Fruit fly (Drosophila melanogaster) whole organism, adult: ENCODE measurements around the gene Rpt6.

Experiments
- CG11617 ChIP-seq: fragments of 200-800 bp; sonication (Bioruptor generic); optimal IDR thresholded peaks from 2 replicates; lab custom pipeline; 2017; ENCODE audit warnings: mild to moderate bottlenecking, missing biosample characterization, missing genetic modification reagents, missing genetic modification characterization
- CG12768 ChIP-seq: fragments of 200-800 bp; sonication (Bioruptor generic); optimal IDR thresholded peaks from 2 replicates; lab custom pipeline; 2017; ENCODE audit warnings: missing biosample characterization, missing genetic modification characterization, mild to moderate bottlenecking, moderate library complexity, missing genetic modification reagents
- CG14711 ChIP-seq: fragments of 200-800 bp; sonication (Bioruptor generic); optimal IDR thresholded peaks from 2 replicates; lab custom pipeline; 2018; ENCODE audit warnings: missing biosample characterization, mild to moderate bottlenecking, missing genetic modification characterization, moderate library complexity
- CG1620 ChIP-seq: fragments of 200-800 bp; sonication (Bioruptor generic); optimal IDR thresholded peaks from 2 replicates; lab custom pipeline; 2016; ENCODE audit warnings: missing biosample characterization, missing genetic modification characterization
- CG33017 ChIP-seq: fragments of 200-800 bp; sonication (Bioruptor generic); optimal IDR thresholded peaks from 2 replicates; lab custom pipeline; 2018; ENCODE audit warnings: missing biosample characterization, mild to moderate bottlenecking, missing genetic modification characterization, moderate library complexity
- CG5204 ChIP-seq: fragments of 200-800 bp; sonication (Bioruptor generic); optimal IDR thresholded peaks from 2 replicates; lab custom pipeline; 2016; ENCODE audit warnings: missing biosample characterization, missing genetic modification characterization
- CG7045 ChIP-seq: fragments of 200-800 bp; sonication (Bioruptor generic); optimal IDR thresholded peaks from 2 replicates; lab custom pipeline; 2017; ENCODE audit warnings: missing biosample characterization, mild to moderate bottlenecking, missing genetic modification characterization
- CG7101 ChIP-seq: fragments of 200-800 bp; sonication (Bioruptor generic); optimal IDR thresholded peaks from 2 replicates; lab custom pipeline; 2018; ENCODE audit warnings: missing biosample characterization, mild to moderate bottlenecking, missing genetic modification characterization, moderate library complexity
- Clk ChIP-seq: fragments of 200-800 bp; sonication (Bioruptor generic); optimal IDR thresholded peaks from 2 replicates; lab custom pipeline; 2017; ENCODE audit warnings: missing biosample characterization, missing genetic modification characterization
- Crg-1 ChIP-seq: fragments of 200-800 bp; sonication (Bioruptor generic); optimal IDR thresholded peaks from 2 replicates; lab custom pipeline; 2016; ENCODE audit warnings: missing biosample characterization, missing genetic modification characterization
- Hr96 ChIP-seq: fragments of 200-800 bp; sonication (Bioruptor generic); optimal IDR thresholded peaks from 2 replicates; lab custom pipeline; 2016; ENCODE audit warnings: missing biosample characterization, missing genetic modification characterization
- Mnt ChIP-seq: fragments of 200-800 bp; sonication (Bioruptor generic); optimal IDR thresholded peaks from 2 replicates; lab custom pipeline; 2016; ENCODE audit warnings: missing biosample characterization, mild to moderate bottlenecking, missing genetic modification characterization
- bab1 ChIP-seq: fragments of 200-800 bp; sonication (Bioruptor generic); optimal IDR thresholded peaks from 3 replicates; lab custom pipeline; 2019; ENCODE audit warnings: missing biosample characterization, mild to moderate bottlenecking, missing genetic modification characterization, moderate library complexity
- cic ChIP-seq: fragments of 200-800 bp; sonication (Bioruptor generic); optimal IDR thresholded peaks from 2 replicates; lab custom pipeline; 2017; ENCODE audit warnings: missing biosample characterization, mild to moderate bottlenecking, missing genetic modification characterization, moderate library complexity
- cnc ChIP-seq, 2 experiments: fragments of >200 bp; optimal IDR thresholded peaks; 2 replicates each; lab custom pipeline; 2017
- kay ChIP-seq: fragments of 200-800 bp; sonication (Bioruptor generic); peaks from one replicate; lab custom pipeline; 2016; ENCODE audit warnings: missing biosample characterization, missing genetic modification characterization, borderline replicate concordance
- ovo ChIP-seq: fragments of 200-800 bp; sonication (Bioruptor generic); optimal IDR thresholded peaks from 2 replicates; lab custom pipeline; 2016; ENCODE audit warnings: missing biosample characterization, missing genetic modification characterization
- pad ChIP-seq: fragments of 200-800 bp; sonication (Bioruptor generic); optimal IDR thresholded peaks from 3 replicates; lab custom pipeline; 2017; ENCODE audit warnings: missing biosample characterization, missing genetic modification characterization, mild to moderate bottlenecking, moderate library complexity, missing genetic modification reagents
- tj ChIP-seq: fragments of 200-800 bp; sonication (Bioruptor generic); optimal IDR thresholded peaks from 3 replicates; lab custom pipeline; 2017; ENCODE audit warnings: missing biosample characterization, mild to moderate bottlenecking, missing genetic modification characterization, moderate library complexity
- toe ChIP-seq: fragments of 200-800 bp; sonication (Bioruptor generic); optimal IDR thresholded peaks from 2 replicates; lab custom pipeline; 2016; ENCODE audit warnings: missing biosample characterization, missing genetic modification characterization

Gene Rpt6

dm6 chrX:21315852-21316251 is at the start of gene Rpt6:
Rpt6 (plus strand) TSS chrX:21316052.
- no peak for TF ChIP-seq CG7101
- no peak for TF ChIP-seq Hr96 (GFP tag; lab: Kevin White, UChicago)
- TF ChIP-seq bab1: peak; percentile 42
- TF ChIP-seq Mnt (GFP tag; lab: Kevin White, UChicago): peak; percentile 22
- TF ChIP-seq CG14711 (tag; lab: Kevin White, UChicago): no peak
- peak; percentile 50 to 83 for TF ChIP-seq cnc (optimal IDR thresholded peaks at IDR 0.05; lab: Kevin White, UChicago)
- TF ChIP-seq CG33017 (tag; lab: Kevin White, UChicago): no peak
- peak; percentile 53 for TF ChIP-seq tj (GFP tag; lab: Kevin White, UChicago)
- no peak for TF ChIP-seq CG12768 (GFP tag; lab: Kevin White, UChicago)
- no peak for TF ChIP-seq CG7045 (GFP tag; lab: Kevin White, UChicago)
- no peak for TF ChIP-seq CG5204
- TF ChIP-seq kay: no peak
- no peak for TF ChIP-seq pad (GFP tag; lab: Kevin White, UChicago)
- TF ChIP-seq cic: no peak
- TF ChIP-seq CG11617 (GFP tag; lab: Kevin White, UChicago): no peak
- no peak for TF ChIP-seq toe
- TF ChIP-seq Crg-1 (GFP tag; lab: Kevin White, UChicago): no peak
- peak; percentile 6 for TF ChIP-seq CG1620 (GFP tag; lab: Kevin White, UChicago)
- no peak for TF ChIP-seq ovo (GFP tag; lab: Kevin White, UChicago)
- TF ChIP-seq Clk: no peak

- TF ChIP-seq Crg-1 (GFP tag; lab: Kevin White, UChicago) (no peak), CG12768 (GFP tag; lab: Kevin White, UChicago) (no peak), cnc (optimal IDR thresholded peaks at IDR 0.05; lab: Kevin White, UChicago) (no peak), bab1 (no peak), cic (peak; percentile 69), CG33017 (tag; lab: Kevin White, UChicago) (no peak)
Observed at dm6 chrX:21276494-21276893, 39.4 kb upstream of the Rpt6 start.

DNA sequence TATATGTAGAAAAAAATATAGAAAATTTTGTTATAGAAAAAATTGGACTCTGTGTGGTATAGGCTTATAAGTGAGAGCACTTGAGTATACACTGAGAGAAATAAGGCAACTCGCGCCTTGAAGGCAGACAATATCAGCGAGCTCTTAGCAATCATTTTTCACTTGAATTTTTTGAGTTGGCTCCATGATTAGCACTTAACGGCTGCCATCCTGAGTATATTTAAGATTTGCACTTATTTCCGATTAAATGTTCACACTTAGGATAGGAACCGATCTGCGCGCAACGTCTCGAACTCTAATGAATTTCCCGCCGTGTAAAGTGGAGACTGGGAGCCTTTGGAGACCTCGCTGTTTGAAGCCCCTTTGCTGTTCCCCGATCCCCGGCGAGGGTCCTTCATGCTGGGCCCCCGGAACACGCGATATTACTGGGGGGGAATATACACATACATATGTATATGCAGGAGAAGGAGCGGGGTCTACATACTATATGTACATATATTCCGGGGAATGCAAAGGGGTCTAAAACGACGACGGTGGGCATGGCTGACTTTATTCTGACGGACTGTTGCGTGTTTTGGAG is 36.5 kb upstream of the Rpt6 start:
- TF ChIP-seq CG12768 (GFP tag; lab: Kevin White, UChicago) (no peak), cnc (optimal IDR thresholded peaks at IDR 0.05; lab: Kevin White, UChicago) (no peak), CG11617 (GFP tag; lab: Kevin White, UChicago) (no peak), bab1 (no peak), CG5204 (no peak), toe (no peak), tj (GFP tag; lab: Kevin White, UChicago) (no peak)

- TF ChIP-seq CG33017 (tag; lab: Kevin White, UChicago) (no peak), kay (peak; percentile 76)
Observed at dm6 chrX:21280629-21281028, 35.2 kb upstream of the Rpt6 start.

DNA sequence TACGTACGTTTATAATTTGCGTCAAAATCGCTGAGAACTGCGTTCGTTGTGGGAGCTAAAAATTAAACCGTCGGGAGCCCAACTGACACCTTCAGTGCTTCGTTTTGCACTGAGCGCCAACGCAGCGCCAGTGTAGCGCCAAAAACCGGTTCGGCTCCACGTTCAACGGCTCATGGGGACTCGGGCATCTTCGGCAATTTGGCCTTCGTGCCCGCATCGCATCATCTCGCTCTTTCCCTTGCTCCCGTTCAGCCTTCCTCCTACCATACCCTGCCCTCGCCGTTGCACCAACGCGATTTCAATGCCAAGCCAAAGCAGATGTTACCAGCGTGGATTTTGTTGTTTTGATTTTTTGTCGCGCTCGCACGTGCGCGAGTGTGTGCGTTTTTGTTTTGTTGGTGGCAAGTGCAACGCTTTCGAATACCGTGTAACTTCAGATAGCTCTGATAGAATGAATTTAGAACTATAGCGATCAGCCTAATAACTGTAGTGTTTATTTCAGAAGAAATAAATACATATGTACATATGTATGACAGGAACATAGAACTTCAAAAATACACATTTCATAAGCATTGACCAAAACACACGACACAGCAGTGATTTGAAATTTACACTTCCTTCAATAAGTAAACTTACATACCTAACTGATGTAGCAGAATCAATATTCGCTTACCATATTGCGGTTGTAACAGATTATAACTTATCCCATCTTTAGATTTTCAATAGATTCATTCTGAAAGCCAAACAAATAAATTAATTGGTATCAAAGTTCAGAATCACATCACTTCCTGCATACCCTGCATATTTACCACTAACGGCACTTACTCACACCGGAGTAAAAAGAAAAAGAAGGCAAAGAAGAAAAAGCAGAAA is 34.6 kb upstream of the Rpt6 start, which contains the start of gene Mnr:
Mnr (minus strand) TSS at position 133 of the 873 bp plus-strand sequence.
- TF ChIP-seq bab1: no peak
- TF ChIP-seq Mnt (GFP tag; lab: Kevin White, UChicago): peak; percentile 85
- TF ChIP-seq Hr96 (GFP tag; lab: Kevin White, UChicago): peak; percentile 47
- TF ChIP-seq cic: peak; percentile 55
- no peak for TF ChIP-seq CG11617 (GFP tag; lab: Kevin White, UChicago)
- peak; percentile 47 for TF ChIP-seq ovo (GFP tag; lab: Kevin White, UChicago)
- TF ChIP-seq pad (GFP tag; lab: Kevin White, UChicago): peak; percentile 8
- no peak for TF ChIP-seq CG5204
- TF ChIP-seq CG1620 (GFP tag; lab: Kevin White, UChicago): no peak
- TF ChIP-seq tj (GFP tag; lab: Kevin White, UChicago): peak; percentile 90
- no peak for TF ChIP-seq CG14711 (tag; lab: Kevin White, UChicago)
- peak; percentile 34 for TF ChIP-seq CG12768 (GFP tag; lab: Kevin White, UChicago)

DNA sequence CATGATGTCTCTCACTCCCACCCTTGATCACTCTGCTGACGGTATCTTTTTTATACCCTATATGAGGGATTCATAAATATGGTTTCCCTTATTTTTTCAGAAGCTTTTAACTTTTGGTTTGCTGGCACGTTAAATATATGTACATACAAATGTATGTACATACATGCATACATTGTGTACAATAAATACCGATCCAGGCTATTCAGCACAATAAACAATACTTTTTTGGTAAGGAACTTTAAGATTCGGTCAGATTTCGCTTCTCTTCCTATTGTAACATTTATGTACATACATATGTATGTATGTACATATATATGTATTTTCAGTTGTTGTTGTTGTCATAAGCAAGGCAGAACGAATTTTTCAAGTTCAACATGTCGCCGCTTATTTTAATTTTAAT is 33.8 kb upstream of the Rpt6 start:
- TF ChIP-seq CG33017 (tag; lab: Kevin White, UChicago): no peak
- TF ChIP-seq kay: no peak
- no peak for TF ChIP-seq CG14711 (tag; lab: Kevin White, UChicago)
- TF ChIP-seq Mnt (GFP tag; lab: Kevin White, UChicago): no peak
- no peak for TF ChIP-seq cnc (optimal IDR thresholded peaks at IDR 0.05; lab: Kevin White, UChicago)
- no peak for TF ChIP-seq CG7045 (GFP tag; lab: Kevin White, UChicago)
- TF ChIP-seq bab1: no peak
- TF ChIP-seq CG11617 (GFP tag; lab: Kevin White, UChicago): no peak
- no peak for TF ChIP-seq CG7101
- TF ChIP-seq CG1620 (GFP tag; lab: Kevin White, UChicago): no peak
- no peak for TF ChIP-seq Hr96 (GFP tag; lab: Kevin White, UChicago)
- TF ChIP-seq ovo (GFP tag; lab: Kevin White, UChicago): no peak
